Worm (Caenorhabditis elegans): Measurements from ENCODE around the gene Y67A10A.2.

ce11 chrIV:14365837-14366378 lies 28.1 kb downstream of the Y67A10A.2 start:
- TF ChIP-seq B0310.2 (tag; optimal IDR thresholded peaks at IDR 0.05) (no peak), hmbx-1 (tag; optimal IDR thresholded peaks at IDR 0.05) (no peak), ets-7 (tag; optimal IDR thresholded peaks at IDR 0.05) (no peak), ama-1 (optimal IDR thresholded peaks at IDR 0.05) (no peak), F13C5.2 (tag; optimal IDR thresholded peaks at IDR 0.05) (no peak), pes-1 (GFP tag; IDR thresholded peaks at IDR 0.05) (no peak), hmg-4 (GFP tag; optimal IDR thresholded peaks at IDR 0.05) (no peak), tbx-37 (GFP tag; conservative IDR thresholded peaks at IDR 0.05) (no peak), ceh-13 (GFP tag; optimal IDR thresholded peaks at IDR 0.05) (no peak), aly-1 (tag; optimal IDR thresholded peaks at IDR 0.05) (no peak), flt-1 (GFP tag; IDR thresholded peaks at IDR 0.05) (no peak), tbx-11 (GFP tag; IDR thresholded peaks at IDR 0.05) (no peak)

Data from whole organism, early embryonic.